Fruit fly (Drosophila melanogaster) whole organism, pupa: ENCODE results near the gene beta-Man.
A peak's percentile ranks its signal among the peaks of the same experiment; 100 is the strongest.

Experiments used
- CG12605 ChIP-seq: fragments of 200-800 bp; sonication (Bioruptor generic); IDR thresholded peaks from 2 replicates; pipeline ENCODE4 v1.3.6; 2022; ENCODE audit warnings: missing biosample characterization, missing genetic modification characterization
- CG9948 ChIP-seq: fragments of 200-800 bp; sonication (Bioruptor generic); optimal IDR thresholded peaks from 2 replicates; lab custom pipeline; 2018; ENCODE audit warnings: missing biosample characterization, mild to moderate bottlenecking, missing genetic modification characterization, moderate library complexity

DNA sequence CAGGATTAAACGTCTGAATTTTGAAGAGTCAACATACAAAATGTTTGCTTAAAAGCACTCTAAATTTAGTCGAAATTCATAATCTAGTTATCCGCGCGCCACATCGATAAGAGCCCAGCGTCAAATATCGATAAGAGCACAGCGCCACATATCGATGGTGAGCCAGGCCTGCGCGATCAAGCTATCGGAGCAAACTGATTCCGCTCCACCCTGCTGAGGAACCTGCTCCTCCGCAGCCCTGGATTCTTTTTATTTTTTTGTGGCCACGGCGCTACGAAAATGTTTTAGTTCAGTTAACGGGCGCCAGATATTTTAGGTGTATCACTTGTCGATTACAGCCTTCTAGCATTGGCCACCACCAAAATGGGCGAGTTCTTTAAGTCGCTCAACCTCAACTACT, 23.8 kb downstream of the beta-Man start:
- TF ChIP-seq CG12605 (GFP tag; lab: Robert Waterston, UW) (0 out of 2 replicates have a peak, but pooled peaks have one; percentile 9), CG9948 (tag; lab: Kevin White, UChicago) (no peak)
